Worm (Caenorhabditis elegans) whole organism, L1 larva: ENCODE data around the gene dph-3.
"Not testable (repeated sequence)": the region's sequence is repeated elsewhere in the genome, so short reads cannot be mapped to it uniquely, and the experiment has no call there.

ENCODE experiments used
- F16B12.6 ChIP-seq: fragments of 150-350 bp; optimal IDR thresholded peaks from 2 replicates; lab custom pipeline; 2014; ENCODE audit warnings: missing biosample characterization, missing genetic modification characterization
- Y116A8C.19 ChIP-seq: sonication (generic microtip); optimal IDR thresholded peaks from 2 replicates; lab custom pipeline; 2016; ENCODE audit warnings: missing compliant biosample characterization, missing genetic modification characterization, borderline replicate concordance
- blmp-1 ChIP-seq: fragments of 150-350 bp; optimal IDR thresholded peaks from 2 replicates; lab custom pipeline; 2014; ENCODE audit warnings: missing biosample characterization, missing genetic modification characterization
- ceh-8 ChIP-seq: fragments of 200-800 bp; sonication (Bioruptor generic); optimal IDR thresholded peaks from 2 replicates; lab custom pipeline; 2018; ENCODE audit warnings: mild to moderate bottlenecking, missing genetic modification characterization, moderate library complexity, missing compliant biosample characterization
- ceh-82 ChIP-seq, 3 experiments: fragments of 150-350 bp in 1 of 3; sonication (generic microtip) in 2 of 3; optimal IDR thresholded peaks; 2 replicates each; lab custom pipeline; 2014 to 2017; ENCODE audit warnings: missing biosample characterization in 3 of 3, missing genetic modification characterization in 3 of 3
- ces-1 ChIP-seq: fragments of 150-350 bp; optimal IDR thresholded peaks from 2 replicates; lab custom pipeline; 2014; ENCODE audit warnings: missing biosample characterization, missing genetic modification reagents, missing genetic modification characterization
- dpl-1 ChIP-seq, 3 experiments: fragments of 150-350 bp in 2 of 3; sonication (generic microtip) in 1 of 3; optimal IDR thresholded peaks; 2 replicates each; lab custom pipeline; 2014 to 2017; ENCODE audit warnings: missing biosample characterization in 3 of 3, missing genetic modification characterization in 3 of 3, missing genetic modification reagents in 3 of 3
- dsc-1 ChIP-seq: sonication (generic microtip); optimal IDR thresholded peaks from 2 replicates; lab custom pipeline; 2016; ENCODE audit warnings: mild to moderate bottlenecking, missing genetic modification characterization, missing compliant biosample characterization
- efl-1 ChIP-seq, 4 experiments: fragments of 150-350 bp; optimal IDR thresholded peaks in 3 of 4; peaks in 1 of 4; 1 replicate in 1 of 4; 2 replicates in 3 of 4; lab custom pipeline; 2014; ENCODE audit warnings: missing biosample characterization in 2 of 4, missing genetic modification characterization in 2 of 4, missing genetic modification reagents in 2 of 4
- egl-13 ChIP-seq: sonication (generic microtip); optimal IDR thresholded peaks from 2 replicates; lab custom pipeline; 2016; ENCODE audit warnings: missing genotype, missing genetic modification reagents, missing genetic modification characterization, missing compliant biosample characterization
- egl-27 ChIP-seq, 2 experiments: fragments of 150-350 bp in 1 of 2; sonication (generic microtip); optimal IDR thresholded peaks; 3 replicates each; lab custom pipeline; 2017 to 2018; ENCODE audit warnings: missing biosample characterization in 2 of 2, missing genetic modification characterization in 2 of 2, missing genetic modification reagents in 2 of 2
- elt-3 ChIP-seq, 6 experiments: fragments of 150-350 bp in 1 of 6; sonication (generic microtip); optimal IDR thresholded peaks; 2 replicates each; lab custom pipeline; 2017 to 2018; ENCODE audit warnings: missing biosample characterization in 6 of 6, missing genetic modification characterization in 6 of 6, inconsistent platforms in 1 of 6
- fkh-8 ChIP-seq: sonication (generic microtip); optimal IDR thresholded peaks from 2 replicates; lab custom pipeline; 2016; ENCODE audit warnings: mild to moderate bottlenecking, missing genetic modification characterization, missing compliant biosample characterization
- irx-1 ChIP-seq: sonication (generic microtip); optimal IDR thresholded peaks from 2 replicates; lab custom pipeline; 2016; ENCODE audit warnings: missing genetic modification characterization, missing compliant biosample characterization
- jun-1 ChIP-seq: fragments of 150-350 bp; optimal IDR thresholded peaks from 2 replicates; lab custom pipeline; 2014; ENCODE audit warnings: missing biosample characterization, missing genetic modification reagents, missing genetic modification characterization
- mab-9 ChIP-seq: fragments of 200-800 bp; sonication (Bioruptor generic); IDR thresholded peaks from 2 replicates; pipeline ENCODE4 v1.3.6; 2022; ENCODE audit warnings: missing genetic modification reagents, missing genetic modification characterization, missing compliant biosample characterization
- mdl-1 ChIP-seq, 2 experiments: fragments of 150-350 bp; optimal IDR thresholded peaks; 2 replicates each; lab custom pipeline; 2014 to 2017; ENCODE audit warnings: missing biosample characterization in 2 of 2, missing genetic modification characterization in 2 of 2, inconsistent platforms in 1 of 2
- mep-1 ChIP-seq: fragments of 150-350 bp; optimal IDR thresholded peaks from 2 replicates; lab custom pipeline; 2014; ENCODE audit warnings: missing biosample characterization, missing genetic modification characterization
- nhr-11 ChIP-seq: fragments of 150-350 bp; optimal IDR thresholded peaks from 2 replicates; lab custom pipeline; 2014; ENCODE audit warnings: missing biosample characterization, missing genetic modification characterization
- nhr-12 ChIP-seq: sonication (generic microtip); optimal IDR thresholded peaks from 2 replicates; lab custom pipeline; 2017; ENCODE audit warnings: missing biosample characterization, missing genetic modification characterization
- nhr-20 ChIP-seq: sonication (generic microtip); optimal IDR thresholded peaks from 2 replicates; lab custom pipeline; 2016; ENCODE audit warnings: mild to moderate bottlenecking, missing genetic modification characterization, missing compliant biosample characterization
- nhr-28 ChIP-seq: fragments of 150-350 bp; optimal IDR thresholded peaks from 2 replicates; lab custom pipeline; 2014; ENCODE audit warnings: missing biosample characterization, missing genetic modification characterization
- pax-3 ChIP-seq: fragments of 200-800 bp; sonication (Bioruptor generic); optimal IDR thresholded peaks from 2 replicates; lab custom pipeline; 2018; ENCODE audit warnings: mild to moderate bottlenecking, missing genetic modification characterization, moderate library complexity, missing compliant biosample characterization
- snpc-4 ChIP-seq: fragments of 150-350 bp; optimal IDR thresholded peaks from 2 replicates; lab custom pipeline; 2014; ENCODE audit warnings: missing biosample characterization, missing genetic modification characterization
- sox-4 ChIP-seq: sonication (generic microtip); optimal IDR thresholded peaks from 2 replicates; lab custom pipeline; 2016; ENCODE audit warnings: missing genetic modification characterization, missing compliant biosample characterization
- swsn-7 ChIP-seq: sonication (generic microtip); optimal IDR thresholded peaks from 2 replicates; lab custom pipeline; 2016; ENCODE audit warnings: missing genetic modification characterization, missing compliant biosample characterization
- tlp-1 ChIP-seq: fragments of 150-350 bp; optimal IDR thresholded peaks from 2 replicates; lab custom pipeline; 2014; ENCODE audit warnings: missing biosample characterization, missing genetic modification characterization
- unc-130 ChIP-seq: fragments of 150-350 bp; optimal IDR thresholded peaks from 2 replicates; lab custom pipeline; 2017; ENCODE audit warnings: missing biosample characterization, missing genetic modification characterization, inconsistent platforms
- unc-62 ChIP-seq: fragments of 150-350 bp; optimal IDR thresholded peaks from 2 replicates; lab custom pipeline; 2014; ENCODE audit warnings: missing biosample characterization, missing genetic modification reagents, missing genetic modification characterization
- unc-86 ChIP-seq: sonication (generic microtip); optimal IDR thresholded peaks from 2 replicates; lab custom pipeline; 2016; ENCODE audit warnings: missing genetic modification characterization, missing compliant biosample characterization
- unc-98 ChIP-seq: fragments of 200-800 bp; sonication (Bioruptor generic); IDR thresholded peaks from 2 replicates; pipeline ENCODE4 v1.3.6; 2022; ENCODE audit warnings: missing genetic modification characterization, missing compliant biosample characterization
- vab-15 ChIP-seq: sonication (generic microtip); optimal IDR thresholded peaks from 2 replicates; lab custom pipeline; 2017; ENCODE audit warnings: missing genotype, mild to moderate bottlenecking, missing genetic modification characterization, missing compliant biosample characterization
- xbp-1 ChIP-seq: sonication (generic microtip); optimal IDR thresholded peaks from 2 replicates; lab custom pipeline; 2016; ENCODE audit warnings: missing genetic modification characterization, missing compliant biosample characterization
- ztf-4 ChIP-seq: fragments of 150-350 bp; optimal IDR thresholded peaks from 2 replicates; lab custom pipeline; 2014; ENCODE audit warnings: missing biosample characterization, missing genetic modification characterization

dph-3 gene

DNA sequence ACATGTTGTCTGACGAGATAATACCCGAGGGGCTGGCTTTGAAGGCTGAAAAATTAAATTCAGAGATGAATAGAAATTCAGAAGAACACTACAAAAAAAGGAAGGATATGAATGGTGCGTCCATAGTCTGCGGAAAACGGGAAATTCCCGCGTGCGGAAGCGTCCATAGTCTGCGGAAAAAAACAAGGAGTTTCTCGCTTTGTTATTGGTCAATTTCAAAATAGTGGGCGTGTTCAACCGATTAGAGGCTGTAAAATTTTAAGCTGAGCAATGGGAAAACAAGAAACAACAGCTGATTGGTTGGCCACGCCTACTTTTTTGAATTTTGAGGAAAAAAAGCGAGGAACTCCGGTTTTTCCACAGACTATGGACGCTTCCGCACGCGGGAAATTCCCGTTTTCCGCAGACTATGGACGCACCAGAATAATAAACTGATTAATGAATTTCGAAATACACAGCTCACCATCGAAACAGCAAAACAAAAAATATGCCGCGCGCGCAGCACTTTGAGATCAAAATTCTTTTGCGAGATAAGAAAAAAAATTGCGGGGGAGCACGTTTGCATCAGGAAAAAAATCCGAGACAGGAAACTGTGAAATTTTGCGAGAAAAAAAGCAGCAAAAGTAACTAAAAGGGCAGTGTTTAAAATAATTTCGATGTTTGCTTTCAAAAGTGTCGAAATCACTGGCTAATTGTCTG lies 34.1 kb downstream of the dph-3 start, which contains the start of gene gln-6:
gln-6 (minus strand) TSS at position 51 of the 699 bp plus-strand sequence.
- peak in 1 of 2 experiments; percentile 8 for TF ChIP-seq efl-1 (optimal IDR thresholded peaks at IDR 0.05; lab: Kevin White, UChicago)
- not testable (repeated sequence) for TF ChIP-seq efl-1 (GFP tag; optimal IDR thresholded peaks at IDR 0.05 in 1 of 2; lab: Kevin White, UChicago)

DNA sequence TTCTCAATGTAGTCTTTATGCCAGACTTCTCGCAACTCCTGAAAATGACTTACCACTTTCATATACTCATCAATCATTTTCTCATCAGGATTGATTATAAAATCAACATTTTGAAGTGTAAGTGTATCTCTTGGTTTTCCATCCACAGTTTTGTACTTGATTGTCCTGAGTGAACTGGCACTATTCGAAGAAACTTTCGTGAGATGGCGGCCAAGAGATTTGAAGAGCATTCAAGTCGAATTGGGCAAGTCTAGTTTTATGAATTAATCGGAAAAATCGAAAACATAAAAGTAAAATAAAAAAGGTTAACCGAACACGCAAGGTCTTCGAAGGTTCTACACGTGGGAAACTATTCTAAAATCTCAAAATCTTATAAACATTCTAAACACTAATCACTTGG lies 35.9 kb downstream of the dph-3 start, which contains the start of gene C28D4.7:
C28D4.7 (minus strand) TSS at position 265 of the 400 bp plus-strand sequence.
- TF ChIP-seq nhr-28 (no peak), efl-1 (optimal IDR thresholded peaks at IDR 0.05; lab: Kevin White, UChicago) (no peak), efl-1 (GFP tag; optimal IDR thresholded peaks at IDR 0.05 in 1 of 2; lab: Kevin White, UChicago) (no peak), xbp-1 (no peak), unc-62 (GFP tag; lab: Kevin White, UChicago) (no peak), mep-1 (tag; lab: Kevin White, UChicago) (no peak), tlp-1 (tag; lab: Kevin White, UChicago) (no peak), ztf-4 (no peak)
- TF ChIP-seq, all 84 proteins: peak for 0

DNA sequence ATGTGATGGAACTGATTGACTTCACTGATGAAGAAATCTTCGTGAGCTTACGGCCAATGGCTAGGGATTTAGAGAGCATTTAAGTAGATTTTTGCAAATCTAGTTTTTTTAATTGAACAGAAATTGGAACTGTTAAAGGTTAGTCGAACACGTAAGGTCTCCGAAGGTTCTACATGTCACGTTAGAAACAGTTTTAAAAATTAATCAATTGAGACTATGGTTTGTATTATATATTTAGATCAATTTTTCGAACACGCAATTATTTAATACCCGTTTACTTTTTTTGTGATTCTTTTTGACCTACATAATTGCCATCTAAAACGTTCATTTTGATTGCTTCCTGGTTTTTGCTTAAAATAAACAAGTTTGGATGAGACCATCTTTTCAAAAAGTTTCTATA lies 38.0 kb downstream of the dph-3 start, which contains the start of gene C28D4.4:
C28D4.4 (minus strand) TSS at position 101 of the 400 bp plus-strand sequence.
- no peak for TF ChIP-seq vab-15 (tag; lab: Kevin White, UChicago)
- no peak for TF ChIP-seq nhr-11 (tag; lab: Kevin White, UChicago)
- TF ChIP-seq mdl-1 (tag; optimal IDR thresholded peaks at IDR 0.05; lab: Kevin White, UChicago): no peak
- no peak for TF ChIP-seq nhr-20 (tag; lab: Kevin White, UChicago)
- TF ChIP-seq ces-1: no peak
- TF ChIP-seq snpc-4 (tag; lab: Kevin White, UChicago): no peak
- no peak for TF ChIP-seq mab-9 (GFP tag; lab: Robert Waterston, UW)

ce11 chrIV:9746762-9747161 lies 39.8 kb downstream of the dph-3 start, which contains the start of gene C28D4.5:
TSS of gene C28D4.5 (minus strand) at chrIV:9746862.
- TF ChIP-seq mab-9 (GFP tag; lab: Robert Waterston, UW) (no peak), unc-130 (no peak), ceh-82 (tag; optimal IDR thresholded peaks at IDR 0.05; lab: Kevin White, UChicago) (no peak)

ce11 chrIV:9748342-9748741 lies 41.4 kb downstream of the dph-3 start, which contains the start of gene C28D4.8:
TSS of gene C28D4.8 (minus strand) at chrIV:9748442.
- TF ChIP-seq irx-1 (tag; lab: Kevin White, UChicago): no peak
- TF ChIP-seq F16B12.6 (tag; lab: Kevin White, UChicago): no peak
- TF ChIP-seq egl-27 (tag; optimal IDR thresholded peaks at IDR 0.05; lab: Kevin White, UChicago): no peak
- no peak for TF ChIP-seq jun-1 (tag; lab: Kevin White, UChicago)
- no peak for TF ChIP-seq ceh-8 (GFP tag; lab: Kevin White, UChicago)
- TF ChIP-seq fkh-8 (tag; lab: Kevin White, UChicago): no peak
- no peak for TF ChIP-seq mab-9 (GFP tag; lab: Robert Waterston, UW)
- no peak for TF ChIP-seq dsc-1 (tag; lab: Kevin White, UChicago)
- TF ChIP-seq tlp-1 (tag; lab: Kevin White, UChicago): no peak
- no peak for TF ChIP-seq sox-4

DNA sequence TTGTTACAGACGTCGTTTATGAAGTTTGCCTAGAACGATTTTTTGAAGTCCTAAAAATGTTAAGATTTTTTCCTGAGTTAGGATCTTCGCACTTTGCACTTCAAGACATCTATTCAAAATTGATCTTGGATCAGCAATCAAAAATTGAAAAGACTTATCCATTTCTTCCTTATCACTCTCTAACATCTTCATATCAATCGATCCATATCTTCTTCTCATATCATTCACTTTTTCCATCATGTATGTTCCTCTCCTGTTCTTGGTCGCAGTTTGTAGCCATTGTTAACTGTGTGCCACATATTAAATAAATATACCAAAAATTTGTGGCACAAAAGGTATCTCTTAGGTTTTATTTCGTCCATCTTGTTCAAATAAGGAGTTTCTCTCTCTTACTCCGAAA lies 48.8 kb downstream of the dph-3 start:
- TF ChIP-seq mab-9 (GFP tag; lab: Robert Waterston, UW): no peak
- TF ChIP-seq egl-13 (tag; lab: Kevin White, UChicago): no peak
- TF ChIP-seq Y116A8C.19 (tag; lab: Kevin White, UChicago): no peak
- peak in 4 of 6 experiments; percentile 37 to 50 (median 44) for TF ChIP-seq elt-3 (tag; optimal IDR thresholded peaks at IDR 0.05; lab: Kevin White, UChicago)
- TF ChIP-seq blmp-1 (tag; lab: Kevin White, UChicago): peak; percentile 58
- TF ChIP-seq dpl-1 (GFP tag; optimal IDR thresholded peaks at IDR 0.05; lab: Kevin White, UChicago): no peak
- no peak for TF ChIP-seq swsn-7 (tag; lab: Kevin White, UChicago)
- no peak for TF ChIP-seq nhr-20 (tag; lab: Kevin White, UChicago)
- TF ChIP-seq unc-130: no peak
- TF ChIP-seq pax-3 (tag; lab: Kevin White, UChicago): no peak
- no peak for TF ChIP-seq unc-86
- no peak for TF ChIP-seq nhr-12 (tag; lab: Kevin White, UChicago)
- TF ChIP-seq unc-98 (GFP tag; lab: Robert Waterston, UW): no peak
